Fruit fly (Drosophila melanogaster): ENCODE measurements around the gene RpS3.

dm6 chr3R:23377288-23377687 lies 18.7 kb downstream of the RpS3 start:
- no peak for TF ChIP-seq Snoo (tag; optimal IDR thresholded peaks at IDR 0.05)
- no peak for TF ChIP-seq EcR (GFP tag; optimal IDR thresholded peaks at IDR 0.05)
- no peak for TF ChIP-seq Pif1B (GFP tag; optimal IDR thresholded peaks at IDR 0.05)
- TF ChIP-seq gl (tag; optimal IDR thresholded peaks at IDR 0.05): no peak
- TF ChIP-seq rn (GFP tag; IDR thresholded peaks at IDR 0.05): no peak

Measured in whole organism, pupa.